Worm (Caenorhabditis elegans) whole organism, mixed stage, embryonic: Measurements from ENCODE around the gene dgk-3.

Experiments used
- mls-2 ChIP-seq: sonication (generic microtip); optimal IDR thresholded peaks from 2 replicates; lab custom pipeline; 2016; ENCODE audit warnings: mild to moderate bottlenecking, missing genetic modification characterization, moderate library complexity, missing compliant biosample characterization
- pha-4 ChIP-seq: fragments of 150-350 bp; optimal IDR thresholded peaks from 2 replicates; lab custom pipeline; 2018; ENCODE audit warnings: missing biosample characterization, missing genetic modification reagents, missing genetic modification characterization

- TF ChIP-seq mls-2 (tag; lab: Kevin White, UChicago), result no peak
- TF ChIP-seq pha-4, result no peak
Observed at ce11 chrIII:9199605-9200004, 36.7 kb downstream of the dgk-3 start, which contains the start of gene ZC84.6.
